Fruit fly (Drosophila melanogaster) whole organism, embryonic: Measurements from ENCODE around the gene CG18258.

Experiments
- CG15479 ChIP-seq: fragments of 200-800 bp; sonication (Bioruptor generic); optimal IDR thresholded peaks from 3 replicates; lab custom pipeline; 2019; ENCODE audit warnings: missing biosample characterization, mild to moderate bottlenecking, missing genetic modification characterization, moderate library complexity
- CG34422 ChIP-seq: fragments of 200-800 bp; sonication (Bioruptor generic); IDR thresholded peaks from 3 replicates; pipeline ENCODE4 v1.3.6; 2022; ENCODE audit warnings: missing biosample characterization, missing genetic modification characterization
- CG8290 ChIP-seq, 3 experiments: fragments of 200-800 bp; sonication (Bioruptor generic); optimal IDR thresholded peaks; 2 replicates each; lab custom pipeline; 2016 to 2019; ENCODE audit warnings: missing biosample characterization in 3 of 3, missing genetic modification characterization in 3 of 3, mild to moderate bottlenecking in 2 of 3, moderate library complexity in 1 of 3
- Hr78 ChIP-seq, 2 experiments: fragments of 200-800 bp in 1 of 2; fragments of >200 bp in 1 of 2; sonication (Bioruptor generic) in 1 of 2; optimal IDR thresholded peaks; 2 replicates each; lab custom pipeline; 2017 to 2019; ENCODE audit warnings: missing biosample characterization in 2 of 2, missing genetic modification characterization in 2 of 2, mild to moderate bottlenecking in 1 of 2, moderate library complexity in 1 of 2
- kay ChIP-seq: fragments of 200-800 bp; sonication (Bioruptor generic); optimal IDR thresholded peaks from 2 replicates; lab custom pipeline; 2016; ENCODE audit warnings: missing biosample characterization, missing genetic modification characterization
- phol ChIP-seq: fragments of 200-800 bp; sonication (Bioruptor generic); optimal IDR thresholded peaks from 3 replicates; lab custom pipeline; 2018; ENCODE audit warnings: missing biosample characterization, mild to moderate bottlenecking, missing genetic modification characterization, moderate library complexity
- salm ChIP-seq: fragments of 200-800 bp; sonication (Bioruptor generic); optimal IDR thresholded peaks from 2 replicates; lab custom pipeline; 2018; ENCODE audit warnings: missing biosample characterization, mild to moderate bottlenecking, missing genetic modification characterization

- no peak for TF ChIP-seq salm (tag; lab: Kevin White, UChicago)
- TF ChIP-seq kay (GFP tag; lab: Kevin White, UChicago): no peak
- TF ChIP-seq phol (tag; lab: Kevin White, UChicago): no peak
- no peak for TF ChIP-seq CG34422 (GFP tag; lab: Robert Waterston, UW)
- TF ChIP-seq Hr78 (GFP tag; optimal IDR thresholded peaks at IDR 0.05; lab: Kevin White, UChicago): peak in 1 of 2 experiments; percentile 96
- TF ChIP-seq CG8290 (GFP tag; optimal IDR thresholded peaks at IDR 0.05; lab: Kevin White, UChicago): no peak
- TF ChIP-seq CG8290 (tag; optimal IDR thresholded peaks at IDR 0.05; lab: Kevin White, UChicago): no peak
- TF ChIP-seq CG15479 (GFP tag; lab: Kevin White, UChicago): no peak
These were observed 39.3 kb upstream of the CG18258 start for dm6 chrX:17172777-17173315.
